Worm (Caenorhabditis elegans): ENCODE results near the gene tre-4.

tre-4 gene

DNA sequence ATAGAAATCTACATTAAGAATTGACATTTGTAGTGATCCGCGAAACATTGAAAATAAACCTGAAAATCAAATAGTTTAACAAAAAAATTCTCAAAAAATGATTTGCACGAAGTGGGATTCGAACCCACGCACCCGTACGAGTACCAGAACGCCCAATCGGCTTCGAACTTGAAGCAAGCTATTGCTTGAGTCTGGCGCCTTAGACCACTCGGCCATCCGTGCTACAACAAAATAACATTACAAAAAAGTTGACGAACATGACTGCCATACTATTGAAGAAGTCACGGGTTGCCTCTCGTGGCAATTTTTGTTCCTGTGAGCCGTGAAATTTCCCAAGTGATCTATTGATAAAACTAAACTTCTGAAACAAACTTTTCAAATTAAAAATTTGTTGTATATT is 28.7 kb upstream of the tre-4 start:
- no peak for TF ChIP-seq ceh-13 (GFP tag; optimal IDR thresholded peaks at IDR 0.05)
- no peak for TF ChIP-seq flt-1 (GFP tag; IDR thresholded peaks at IDR 0.05)
- no peak for TF ChIP-seq B0310.2 (tag; optimal IDR thresholded peaks at IDR 0.05)
- no peak for TF ChIP-seq ama-1 (optimal IDR thresholded peaks at IDR 0.05)
- TF ChIP-seq aly-1 (tag; optimal IDR thresholded peaks at IDR 0.05): no peak
- no peak for TF ChIP-seq hmg-4 (GFP tag; optimal IDR thresholded peaks at IDR 0.05)
- no peak for TF ChIP-seq hmbx-1 (tag; optimal IDR thresholded peaks at IDR 0.05)
- TF ChIP-seq tbx-11 (GFP tag; IDR thresholded peaks at IDR 0.05): no peak
- TF ChIP-seq tra-4 (tag; optimal IDR thresholded peaks at IDR 0.05): no peak
- no peak for TF ChIP-seq sea-1 (GFP tag; conservative IDR thresholded peaks at IDR 0.05)
- no peak for TF ChIP-seq pes-1 (GFP tag; IDR thresholded peaks at IDR 0.05)
- no peak for TF ChIP-seq ets-7 (tag; optimal IDR thresholded peaks at IDR 0.05)
- no peak for TF ChIP-seq scrt-1 (GFP tag; IDR thresholded peaks at IDR 0.05)
- TF ChIP-seq tbx-37 (GFP tag; conservative IDR thresholded peaks at IDR 0.05): no peak
- no peak for TF ChIP-seq ceh-36 (tag; optimal IDR thresholded peaks at IDR 0.05)
- TF ChIP-seq F13C5.2 (tag; optimal IDR thresholded peaks at IDR 0.05): no peak

DNA sequence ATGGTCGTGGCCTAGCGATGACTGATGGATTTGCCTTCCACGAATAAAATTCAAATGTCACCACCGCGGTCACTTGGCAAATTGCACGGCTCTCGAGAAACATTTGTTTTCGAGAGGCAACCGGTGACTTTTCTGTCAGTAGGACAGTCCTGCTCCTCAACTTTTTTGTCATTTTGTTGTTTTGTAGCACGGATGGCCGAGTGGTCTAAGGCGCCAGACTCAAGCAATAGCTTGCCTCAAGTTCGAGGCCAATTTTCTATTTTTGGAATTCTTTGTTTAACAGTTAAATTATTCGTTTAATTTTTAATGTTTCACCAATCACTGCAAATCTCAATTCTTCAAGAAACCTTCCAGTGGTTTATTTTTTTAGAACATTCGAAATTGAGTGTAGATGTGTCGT is 27.7 kb upstream of the tre-4 start:
- TF ChIP-seq ama-1 (optimal IDR thresholded peaks at IDR 0.05): no peak
- TF ChIP-seq hmg-4 (GFP tag; optimal IDR thresholded peaks at IDR 0.05): no peak
- no peak for TF ChIP-seq ceh-36 (tag; optimal IDR thresholded peaks at IDR 0.05)
- TF ChIP-seq B0310.2 (tag; optimal IDR thresholded peaks at IDR 0.05): no peak
- no peak for TF ChIP-seq F13C5.2 (tag; optimal IDR thresholded peaks at IDR 0.05)

DNA sequence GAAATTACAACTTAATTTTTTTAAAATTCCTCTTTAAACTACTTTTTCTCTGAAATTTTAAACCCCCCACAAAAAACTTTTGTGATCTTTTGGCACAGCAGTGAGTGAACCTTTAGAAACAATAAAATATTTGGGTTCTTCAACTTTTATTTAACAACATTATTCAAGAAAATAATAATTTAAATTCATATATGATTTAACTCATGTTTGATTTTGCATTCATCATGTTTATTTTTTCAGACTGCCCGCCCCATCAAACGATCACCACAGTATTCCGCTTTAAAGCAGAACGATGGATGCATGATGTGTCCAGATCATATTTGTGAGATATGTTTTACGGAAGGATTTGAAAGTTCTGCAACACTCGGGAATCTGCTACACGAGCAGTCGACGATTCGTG is 25.5 kb upstream of the tre-4 start, which contains the start of gene set-8:
Gene set-8 (plus strand): TSS at position 301 of the 400 bp plus-strand sequence.
- no peak for TF ChIP-seq ets-7 (tag; optimal IDR thresholded peaks at IDR 0.05)
- no peak for TF ChIP-seq hnd-1 (tag; optimal IDR thresholded peaks at IDR 0.05)
- TF ChIP-seq tbx-11 (GFP tag; IDR thresholded peaks at IDR 0.05): no peak
- TF ChIP-seq pes-1 (GFP tag; IDR thresholded peaks at IDR 0.05): no peak
- TF ChIP-seq flt-1 (GFP tag; IDR thresholded peaks at IDR 0.05): no peak
- no peak for TF ChIP-seq tra-4 (tag; optimal IDR thresholded peaks at IDR 0.05)
- no peak for TF ChIP-seq aly-1 (tag; optimal IDR thresholded peaks at IDR 0.05)
- no peak for TF ChIP-seq hmbx-1 (tag; optimal IDR thresholded peaks at IDR 0.05)
- TF ChIP-seq ceh-36 (tag; optimal IDR thresholded peaks at IDR 0.05): no peak
- TF ChIP-seq ama-1 (optimal IDR thresholded peaks at IDR 0.05): no peak
- no peak for TF ChIP-seq hmg-4 (GFP tag; optimal IDR thresholded peaks at IDR 0.05)
- no peak for TF ChIP-seq B0310.2 (tag; optimal IDR thresholded peaks at IDR 0.05)
- TF ChIP-seq sea-1 (GFP tag; conservative IDR thresholded peaks at IDR 0.05): no peak
- TF ChIP-seq tbx-37 (GFP tag; conservative IDR thresholded peaks at IDR 0.05): no peak

DNA sequence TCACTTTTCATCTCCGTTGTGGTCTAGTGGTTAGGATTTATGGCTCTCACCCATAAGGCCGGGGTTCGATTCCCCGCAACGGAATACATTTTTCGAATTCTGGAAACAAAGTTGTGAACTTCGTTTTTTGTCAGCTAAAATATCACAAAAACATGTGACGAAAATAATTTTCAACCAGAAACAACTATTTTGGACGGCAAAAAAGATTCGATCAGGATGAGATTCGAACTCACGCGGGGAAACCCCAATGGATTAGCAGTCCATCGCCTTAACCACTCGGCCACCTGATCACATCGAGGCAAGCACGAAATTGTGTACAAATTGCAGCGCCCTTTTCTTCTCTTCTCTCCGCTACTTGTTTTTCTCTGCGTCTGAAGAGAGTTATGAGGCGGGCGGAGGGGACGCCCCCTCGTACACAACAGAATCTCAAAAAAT is 23.3 kb upstream of the tre-4 start:
- TF ChIP-seq F13C5.2 (tag; optimal IDR thresholded peaks at IDR 0.05) (peak; percentile 84), hnd-1 (tag; optimal IDR thresholded peaks at IDR 0.05) (peak; percentile 48), tbx-37 (GFP tag; conservative IDR thresholded peaks at IDR 0.05) (peak; percentile 55), sea-1 (GFP tag; conservative IDR thresholded peaks at IDR 0.05) (0 out of 2 replicates have a peak, but pooled peaks have one; percentile 41), aly-1 (tag; optimal IDR thresholded peaks at IDR 0.05) (peak; percentile 79), pes-1 (GFP tag; IDR thresholded peaks at IDR 0.05) (peak; percentile 85), tbx-11 (GFP tag; IDR thresholded peaks at IDR 0.05) (0 out of 2 replicates have a peak, but pooled peaks have one; percentile 61), ets-7 (tag; optimal IDR thresholded peaks at IDR 0.05) (peak; percentile 13), ceh-36 (tag; optimal IDR thresholded peaks at IDR 0.05) (peak; percentile 76), ceh-13 (GFP tag; optimal IDR thresholded peaks at IDR 0.05) (peak; percentile 64), scrt-1 (GFP tag; IDR thresholded peaks at IDR 0.05) (peak; percentile 75), hmbx-1 (tag; optimal IDR thresholded peaks at IDR 0.05) (peak; percentile 23)

DNA sequence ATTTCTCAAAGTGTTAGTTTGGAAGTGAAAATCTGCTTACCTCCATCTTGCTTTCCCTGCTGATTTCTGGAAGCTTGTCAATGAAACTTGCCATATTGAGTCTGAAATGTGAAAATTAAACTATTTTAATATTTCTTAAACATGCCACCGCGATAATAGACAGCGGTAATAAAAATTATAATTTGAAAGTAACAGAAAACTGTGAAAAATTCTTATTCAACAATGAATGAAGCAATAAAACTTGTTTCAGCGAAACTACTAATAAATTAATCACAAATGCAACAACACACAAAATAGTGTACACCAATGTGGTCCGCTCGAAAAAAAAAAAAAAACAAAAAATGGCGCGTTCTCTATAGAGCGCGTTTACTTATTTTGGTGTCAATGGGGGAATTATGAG is 20.4 kb upstream of the tre-4 start, which contains the start of gene F02D10.6:
Gene F02D10.6 (minus strand): TSS at position 101 of the 400 bp plus-strand sequence.
- TF ChIP-seq ama-1 (optimal IDR thresholded peaks at IDR 0.05): no peak

DNA sequence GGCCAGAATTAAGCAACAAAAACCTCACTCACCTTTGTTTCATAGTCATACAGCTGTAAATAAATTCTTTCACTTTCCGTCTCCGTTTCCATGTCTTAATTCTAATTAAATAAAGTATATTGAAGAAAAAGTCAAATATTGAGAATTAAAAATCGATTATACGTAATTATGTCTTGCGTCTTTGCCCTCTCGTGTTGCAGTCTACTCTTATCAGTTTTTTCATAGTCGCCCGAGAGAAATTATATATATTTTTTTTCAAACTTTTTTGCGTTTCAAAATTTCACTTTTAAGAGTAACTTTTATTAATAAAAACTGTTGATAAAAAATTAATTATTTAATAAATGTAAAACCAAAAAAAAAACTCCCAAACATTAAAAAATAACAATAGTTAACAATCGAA is 15.5 kb upstream of the tre-4 start, which contains the start of gene flr-1:
Gene flr-1 (minus strand): TSS at position 101 of the 400 bp plus-strand sequence.
- TF ChIP-seq F13C5.2 (tag; optimal IDR thresholded peaks at IDR 0.05) (no peak), hmg-4 (GFP tag; optimal IDR thresholded peaks at IDR 0.05) (no peak), tbx-11 (GFP tag; IDR thresholded peaks at IDR 0.05) (no peak), scrt-1 (GFP tag; IDR thresholded peaks at IDR 0.05) (no peak)

DNA sequence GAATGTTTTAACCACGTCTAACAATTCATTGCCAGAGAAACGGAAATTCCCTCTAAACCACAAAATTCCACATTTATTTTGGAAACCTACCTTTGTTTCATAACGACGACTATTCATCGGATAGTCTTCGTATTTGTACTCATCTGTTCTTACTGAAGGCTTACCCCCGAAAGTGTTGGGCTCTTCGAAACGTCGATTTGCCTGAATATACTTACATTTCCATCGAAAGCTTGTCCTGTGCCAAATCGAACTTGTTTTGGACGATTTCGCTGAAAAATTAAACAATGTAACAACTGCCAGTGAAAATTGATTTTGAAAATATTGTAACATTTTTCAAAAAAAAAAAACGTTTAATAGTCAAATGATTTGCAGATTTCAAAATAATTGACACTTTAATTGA is 9.4 kb upstream of the tre-4 start, which contains the start of gene F02D10.3:
Gene F02D10.3 (minus strand): TSS at position 101 of the 400 bp plus-strand sequence.
- no peak for TF ChIP-seq hmbx-1 (tag; optimal IDR thresholded peaks at IDR 0.05)
- no peak for TF ChIP-seq tbx-11 (GFP tag; IDR thresholded peaks at IDR 0.05)
- no peak for TF ChIP-seq ceh-36 (tag; optimal IDR thresholded peaks at IDR 0.05)
- TF ChIP-seq F13C5.2 (tag; optimal IDR thresholded peaks at IDR 0.05): no peak
- TF ChIP-seq flt-1 (GFP tag; IDR thresholded peaks at IDR 0.05): no peak
- TF ChIP-seq hnd-1 (tag; optimal IDR thresholded peaks at IDR 0.05): no peak
- TF ChIP-seq tra-4 (tag; optimal IDR thresholded peaks at IDR 0.05): no peak
- TF ChIP-seq ama-1 (optimal IDR thresholded peaks at IDR 0.05): no peak
- TF ChIP-seq aly-1 (tag; optimal IDR thresholded peaks at IDR 0.05): no peak
- no peak for TF ChIP-seq sea-1 (GFP tag; conservative IDR thresholded peaks at IDR 0.05)
- no peak for TF ChIP-seq ceh-13 (GFP tag; optimal IDR thresholded peaks at IDR 0.05)
- TF ChIP-seq scrt-1 (GFP tag; IDR thresholded peaks at IDR 0.05): no peak
- TF ChIP-seq tbx-37 (GFP tag; conservative IDR thresholded peaks at IDR 0.05): no peak
- TF ChIP-seq hmg-4 (GFP tag; optimal IDR thresholded peaks at IDR 0.05): no peak
- no peak for TF ChIP-seq pes-1 (GFP tag; IDR thresholded peaks at IDR 0.05)
- TF ChIP-seq B0310.2 (tag; optimal IDR thresholded peaks at IDR 0.05): no peak
- no peak for TF ChIP-seq ets-7 (tag; optimal IDR thresholded peaks at IDR 0.05)

DNA sequence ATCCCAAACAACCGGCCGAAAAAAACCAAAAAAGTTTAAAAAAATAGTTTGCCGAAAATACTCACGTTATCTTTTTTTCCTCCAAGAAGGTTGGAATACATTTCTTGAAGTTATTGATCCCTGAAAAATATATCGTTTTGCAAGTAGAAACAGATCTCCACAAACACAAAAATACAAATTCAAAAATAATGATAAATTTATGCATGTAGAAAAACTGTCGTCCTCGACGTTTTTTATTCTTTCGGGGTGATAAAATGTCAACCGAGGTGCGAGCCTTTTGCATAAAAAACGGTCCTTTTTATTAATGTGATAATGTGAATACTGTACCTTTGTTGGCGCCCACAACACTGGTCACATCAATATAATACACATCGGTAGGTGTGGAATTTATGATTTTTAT is 8.2 kb upstream of the tre-4 start, which contains the start of gene F02D10.2:
Gene F02D10.2 (minus strand): TSS at position 101 of the 400 bp plus-strand sequence.
- no peak for TF ChIP-seq hmg-4 (GFP tag; optimal IDR thresholded peaks at IDR 0.05)
- TF ChIP-seq ceh-13 (GFP tag; optimal IDR thresholded peaks at IDR 0.05): no peak
- TF ChIP-seq ets-7 (tag; optimal IDR thresholded peaks at IDR 0.05): no peak
- no peak for TF ChIP-seq sea-1 (GFP tag; conservative IDR thresholded peaks at IDR 0.05)
- no peak for TF ChIP-seq tbx-37 (GFP tag; conservative IDR thresholded peaks at IDR 0.05)
- TF ChIP-seq scrt-1 (GFP tag; IDR thresholded peaks at IDR 0.05): no peak
- TF ChIP-seq ama-1 (optimal IDR thresholded peaks at IDR 0.05): no peak
- no peak for TF ChIP-seq tbx-11 (GFP tag; IDR thresholded peaks at IDR 0.05)
- no peak for TF ChIP-seq ceh-36 (tag; optimal IDR thresholded peaks at IDR 0.05)

Measured in whole organism, early embryonic.